Worm (Caenorhabditis elegans) whole organism, L1 larva: Measurements from ENCODE around the gene twk-24.

ENCODE experiments used
- C04F5.9 ChIP-seq: sonication (generic microtip); optimal IDR thresholded peaks from 2 replicates; lab custom pipeline; 2016; ENCODE audit warnings: missing genetic modification characterization, missing compliant biosample characterization
- ama-1 ChIP-seq: fragments of 150-350 bp; optimal IDR thresholded peaks from 2 replicates; lab custom pipeline; 2014
- ceh-8 ChIP-seq: fragments of 200-800 bp; sonication (Bioruptor generic); optimal IDR thresholded peaks from 2 replicates; lab custom pipeline; 2018; ENCODE audit warnings: mild to moderate bottlenecking, missing genetic modification characterization, moderate library complexity, missing compliant biosample characterization
- ceh-82 ChIP-seq, 3 experiments: fragments of 150-350 bp in 1 of 3; sonication (generic microtip) in 2 of 3; optimal IDR thresholded peaks; 2 replicates each; lab custom pipeline; 2014 to 2017; ENCODE audit warnings: missing biosample characterization in 3 of 3, missing genetic modification characterization in 3 of 3
- ceh-88 ChIP-seq: fragments of 200-800 bp; sonication (Bioruptor generic); IDR thresholded peaks from 2 replicates; pipeline ENCODE4 v1.3.6; 2022; ENCODE audit warnings: missing genetic modification characterization, missing compliant biosample characterization
- ces-1 ChIP-seq: fragments of 150-350 bp; optimal IDR thresholded peaks from 2 replicates; lab custom pipeline; 2014; ENCODE audit warnings: missing biosample characterization, missing genetic modification reagents, missing genetic modification characterization
- dpl-1 ChIP-seq, 3 experiments: fragments of 150-350 bp in 2 of 3; sonication (generic microtip) in 1 of 3; optimal IDR thresholded peaks; 2 replicates each; lab custom pipeline; 2014 to 2017; ENCODE audit warnings: missing biosample characterization in 3 of 3, missing genetic modification characterization in 3 of 3, missing genetic modification reagents in 3 of 3
- dsc-1 ChIP-seq: sonication (generic microtip); optimal IDR thresholded peaks from 2 replicates; lab custom pipeline; 2016; ENCODE audit warnings: mild to moderate bottlenecking, missing genetic modification characterization, missing compliant biosample characterization
- efl-1 ChIP-seq, 4 experiments: fragments of 150-350 bp; optimal IDR thresholded peaks in 3 of 4; peaks in 1 of 4; 1 replicate in 1 of 4; 2 replicates in 3 of 4; lab custom pipeline; 2014; ENCODE audit warnings: missing biosample characterization in 2 of 4, missing genetic modification characterization in 2 of 4, missing genetic modification reagents in 2 of 4
- efl-3 ChIP-seq: fragments of 200-800 bp; sonication (Bioruptor generic); optimal IDR thresholded peaks from 2 replicates; lab custom pipeline; 2018; ENCODE audit warnings: mild to moderate bottlenecking, missing genetic modification characterization, missing compliant biosample characterization
- egl-13 ChIP-seq: sonication (generic microtip); optimal IDR thresholded peaks from 2 replicates; lab custom pipeline; 2016; ENCODE audit warnings: missing genotype, missing genetic modification reagents, missing genetic modification characterization, missing compliant biosample characterization
- egl-27 ChIP-seq, 2 experiments: fragments of 150-350 bp in 1 of 2; sonication (generic microtip); optimal IDR thresholded peaks; 3 replicates each; lab custom pipeline; 2017 to 2018; ENCODE audit warnings: missing biosample characterization in 2 of 2, missing genetic modification characterization in 2 of 2, missing genetic modification reagents in 2 of 2
- elt-2 ChIP-seq: sonication (generic microtip); optimal IDR thresholded peaks from 2 replicates; lab custom pipeline; 2016; ENCODE audit warnings: missing genetic modification characterization, mild to moderate bottlenecking, inconsistent platforms, missing compliant biosample characterization, missing genetic modification reagents
- elt-3 ChIP-seq, 6 experiments: fragments of 150-350 bp in 1 of 6; sonication (generic microtip); optimal IDR thresholded peaks; 2 replicates each; lab custom pipeline; 2017 to 2018; ENCODE audit warnings: missing biosample characterization in 6 of 6, missing genetic modification characterization in 6 of 6, inconsistent platforms in 1 of 6
- ets-5 ChIP-seq: fragments of 200-800 bp; sonication (Bioruptor generic); IDR thresholded peaks from 2 replicates; pipeline ENCODE4 v1.3.6; 2022; ENCODE audit warnings: missing genetic modification characterization, missing compliant biosample characterization
- fkh-4 ChIP-seq: sonication (generic microtip); optimal IDR thresholded peaks from 2 replicates; lab custom pipeline; 2016; ENCODE audit warnings: missing compliant biosample characterization, missing genetic modification characterization, borderline replicate concordance
- hlh-17 ChIP-seq: fragments of 200-800 bp; sonication (Bioruptor generic); optimal IDR thresholded peaks from 2 replicates; lab custom pipeline; 2018; ENCODE audit warnings: missing genetic modification characterization, mild to moderate bottlenecking, missing compliant biosample characterization, moderate library complexity, borderline replicate concordance
- hlh-4 ChIP-seq: sonication (generic microtip); optimal IDR thresholded peaks from 2 replicates; lab custom pipeline; 2016; ENCODE audit warnings: mild to moderate bottlenecking, missing genetic modification characterization, missing compliant biosample characterization
- hpl-2 ChIP-seq: fragments of 150-350 bp; optimal IDR thresholded peaks from 2 replicates; lab custom pipeline; 2014; ENCODE audit warnings: missing biosample characterization, missing genetic modification reagents, missing genetic modification characterization
- jun-1 ChIP-seq: fragments of 150-350 bp; optimal IDR thresholded peaks from 2 replicates; lab custom pipeline; 2014; ENCODE audit warnings: missing biosample characterization, missing genetic modification reagents, missing genetic modification characterization
- lin-13 ChIP-seq: fragments of 150-350 bp; optimal IDR thresholded peaks from 2 replicates; lab custom pipeline; 2014; ENCODE audit warnings: missing biosample characterization, missing genetic modification reagents, missing genetic modification characterization
- lin-15B ChIP-seq: fragments of 150-350 bp; sonication (generic microtip); optimal IDR thresholded peaks from 3 replicates; lab custom pipeline; 2014; ENCODE audit warnings: missing biosample characterization, missing genetic modification characterization
- lin-35 ChIP-seq, 2 experiments: fragments of 150-350 bp; optimal IDR thresholded peaks; 2 replicates each; lab custom pipeline; 2014; ENCODE audit warnings: missing biosample characterization in 2 of 2, missing genetic modification characterization in 2 of 2, missing genetic modification reagents in 2 of 2
- lir-3 ChIP-seq: sonication (generic microtip); optimal IDR thresholded peaks from 2 replicates; lab custom pipeline; 2016; ENCODE audit warnings: mild to moderate bottlenecking, missing genetic modification characterization, moderate library complexity, missing compliant biosample characterization; ENCODE audit not compliant: poor library complexity
- lsy-2 ChIP-seq, 2 experiments: fragments of 150-350 bp; optimal IDR thresholded peaks; 2 replicates each; lab custom pipeline; 2014; ENCODE audit warnings: missing biosample characterization in 2 of 2, missing genetic modification characterization in 2 of 2
- mab-9 ChIP-seq: fragments of 200-800 bp; sonication (Bioruptor generic); IDR thresholded peaks from 2 replicates; pipeline ENCODE4 v1.3.6; 2022; ENCODE audit warnings: missing genetic modification reagents, missing genetic modification characterization, missing compliant biosample characterization
- mdl-1 ChIP-seq, 2 experiments: fragments of 150-350 bp; optimal IDR thresholded peaks; 2 replicates each; lab custom pipeline; 2014 to 2017; ENCODE audit warnings: missing biosample characterization in 2 of 2, missing genetic modification characterization in 2 of 2, inconsistent platforms in 1 of 2
- mep-1 ChIP-seq: fragments of 150-350 bp; optimal IDR thresholded peaks from 2 replicates; lab custom pipeline; 2014; ENCODE audit warnings: missing biosample characterization, missing genetic modification characterization
- nhr-19 ChIP-seq: fragments of 200-800 bp; sonication (Bioruptor generic); conservative IDR thresholded peaks from 2 replicates; pipeline ENCODE4 v1.3.6; 2022; ENCODE audit warnings: missing genetic modification characterization, missing compliant biosample characterization
- nhr-237 ChIP-seq: fragments of 150-350 bp; optimal IDR thresholded peaks from 2 replicates; lab custom pipeline; 2014; ENCODE audit warnings: missing biosample characterization, missing genetic modification characterization
- nhr-28 ChIP-seq: fragments of 150-350 bp; optimal IDR thresholded peaks from 2 replicates; lab custom pipeline; 2014; ENCODE audit warnings: missing biosample characterization, missing genetic modification characterization
- nhr-71 ChIP-seq: sonication (generic microtip); optimal IDR thresholded peaks from 2 replicates; lab custom pipeline; 2016; ENCODE audit warnings: mild to moderate bottlenecking, missing genetic modification characterization, moderate library complexity, missing compliant biosample characterization
- nhr-76 ChIP-seq: sonication (generic microtip); optimal IDR thresholded peaks from 2 replicates; lab custom pipeline; 2017; ENCODE audit warnings: missing biosample characterization, missing genetic modification characterization
- nhr-77 ChIP-seq: fragments of 150-350 bp; optimal IDR thresholded peaks from 2 replicates; lab custom pipeline; 2014; ENCODE audit warnings: missing biosample characterization, missing genetic modification characterization
- nhr-84 ChIP-seq: sonication (generic microtip); optimal IDR thresholded peaks from 2 replicates; lab custom pipeline; 2017; ENCODE audit warnings: missing biosample characterization, missing genetic modification characterization
- nhr-85 ChIP-seq: sonication (generic microtip); peaks from one replicate; lab custom pipeline; 2016; ENCODE audit warnings: missing genetic modification characterization, inconsistent platforms, missing compliant biosample characterization
- pax-3 ChIP-seq: fragments of 200-800 bp; sonication (Bioruptor generic); optimal IDR thresholded peaks from 2 replicates; lab custom pipeline; 2018; ENCODE audit warnings: mild to moderate bottlenecking, missing genetic modification characterization, moderate library complexity, missing compliant biosample characterization
- rnt-1 ChIP-seq: sonication (generic microtip); optimal IDR thresholded peaks from 2 replicates; lab custom pipeline; 2016; ENCODE audit warnings: mild to moderate bottlenecking, missing genetic modification characterization, moderate library complexity, missing compliant biosample characterization
- snu-23 ChIP-seq: sonication (generic microtip); optimal IDR thresholded peaks from 2 replicates; lab custom pipeline; 2016; ENCODE audit warnings: missing genetic modification characterization, missing compliant biosample characterization
- sox-4 ChIP-seq: sonication (generic microtip); optimal IDR thresholded peaks from 2 replicates; lab custom pipeline; 2016; ENCODE audit warnings: missing genetic modification characterization, missing compliant biosample characterization
- sptf-1 ChIP-seq: fragments of 150-350 bp; optimal IDR thresholded peaks from 2 replicates; lab custom pipeline; 2014; ENCODE audit warnings: missing biosample characterization, missing genetic modification characterization
- sup-37 ChIP-seq: fragments of 200-800 bp; sonication (Bioruptor generic); optimal IDR thresholded peaks from 2 replicates; lab custom pipeline; 2018; ENCODE audit warnings: mild to moderate bottlenecking, missing genetic modification characterization, missing compliant biosample characterization
- swsn-7 ChIP-seq: sonication (generic microtip); optimal IDR thresholded peaks from 2 replicates; lab custom pipeline; 2016; ENCODE audit warnings: missing genetic modification characterization, missing compliant biosample characterization
- tbx-2 ChIP-seq: sonication (generic microtip); optimal IDR thresholded peaks from 2 replicates; lab custom pipeline; 2016; ENCODE audit warnings: missing genetic modification characterization, missing compliant biosample characterization
- unc-130 ChIP-seq: fragments of 150-350 bp; optimal IDR thresholded peaks from 2 replicates; lab custom pipeline; 2017; ENCODE audit warnings: missing biosample characterization, missing genetic modification characterization, inconsistent platforms
- unc-30 ChIP-seq: sonication (generic microtip); optimal IDR thresholded peaks from 2 replicates; lab custom pipeline; 2017; ENCODE audit warnings: missing biosample characterization, missing genetic modification characterization
- unc-86 ChIP-seq: sonication (generic microtip); optimal IDR thresholded peaks from 2 replicates; lab custom pipeline; 2016; ENCODE audit warnings: missing genetic modification characterization, missing compliant biosample characterization
- unc-98 ChIP-seq: fragments of 200-800 bp; sonication (Bioruptor generic); IDR thresholded peaks from 2 replicates; pipeline ENCODE4 v1.3.6; 2022; ENCODE audit warnings: missing genetic modification characterization, missing compliant biosample characterization
- vab-15 ChIP-seq: sonication (generic microtip); optimal IDR thresholded peaks from 2 replicates; lab custom pipeline; 2017; ENCODE audit warnings: missing genotype, mild to moderate bottlenecking, missing genetic modification characterization, missing compliant biosample characterization
- ztf-11 ChIP-seq, 2 experiments: sonication (generic microtip); optimal IDR thresholded peaks; 2 replicates each; lab custom pipeline; 2016 to 2017; ENCODE audit warnings: missing genetic modification characterization in 2 of 2, missing biosample characterization in 1 of 2, missing compliant biosample characterization in 1 of 2

The twk-24 gene

DNA sequence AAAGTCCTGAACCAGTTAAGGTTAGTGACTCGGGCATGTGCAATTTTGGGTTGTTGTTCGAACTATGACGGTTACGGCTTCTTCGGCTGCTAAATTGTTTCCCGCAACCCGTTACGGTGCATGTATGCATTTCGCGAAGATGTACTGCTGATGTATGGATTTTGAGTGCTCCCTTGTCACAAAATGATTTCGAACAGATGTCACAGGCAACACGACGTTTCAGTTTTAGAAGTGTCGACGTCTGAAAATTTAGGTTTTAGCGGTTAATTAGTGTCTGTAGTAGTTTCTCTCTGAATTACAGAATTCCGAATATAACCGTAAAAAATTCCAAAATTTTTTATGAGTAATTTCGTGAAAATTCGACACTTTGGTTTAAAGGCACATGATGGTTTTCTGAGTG, 6.6 kb upstream of the twk-24 start:
- TF ChIP-seq vab-15 (no peak), dpl-1 (GFP tag; optimal IDR thresholded peaks at IDR 0.05; lab: Kevin White, UChicago) (no peak), C04F5.9 (tag; lab: Kevin White, UChicago) (no peak), elt-3 (tag; optimal IDR thresholded peaks at IDR 0.05; lab: Kevin White, UChicago) (no peak), efl-1 (optimal IDR thresholded peaks at IDR 0.05; lab: Kevin White, UChicago) (no peak), efl-1 (GFP tag; optimal IDR thresholded peaks at IDR 0.05 in 1 of 2; lab: Kevin White, UChicago) (peak in 1 of 2 experiments; percentile 57)

DNA sequence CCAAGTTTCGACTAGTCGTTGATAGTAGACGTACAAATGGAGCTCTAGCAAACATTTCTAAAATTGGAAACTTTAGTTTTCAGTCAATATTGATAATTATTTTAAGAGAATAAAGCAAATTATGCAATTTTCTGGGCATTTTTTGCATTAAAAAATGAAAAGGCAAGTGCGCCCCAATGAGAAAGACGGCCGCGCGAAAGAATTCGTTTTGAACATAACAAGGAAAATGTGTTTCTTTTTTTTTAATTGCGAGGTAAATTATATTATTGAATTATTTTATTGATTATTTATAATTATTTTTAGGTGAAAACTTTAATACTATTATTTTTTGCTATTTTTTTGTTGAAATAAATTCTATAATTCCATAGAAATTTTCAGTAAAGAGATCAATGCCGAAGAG, 2.4 kb upstream of the twk-24 start, which contains the start of the genes tsfm-1 and capg-2:
tsfm-1 (minus strand) TSS at position 57 of the 400 bp plus-strand sequence.
capg-2 (plus strand) TSS at position 379 of the 400 bp plus-strand sequence.
- TF ChIP-seq mdl-1 (tag; optimal IDR thresholded peaks at IDR 0.05; lab: Kevin White, UChicago) (no peak), hlh-4 (tag; lab: Kevin White, UChicago) (no peak), nhr-76 (tag; lab: Kevin White, UChicago) (no peak), dpl-1 (GFP tag; optimal IDR thresholded peaks at IDR 0.05; lab: Kevin White, UChicago) (peak; percentile 64 to 86 (median 70)), ztf-11 (tag; optimal IDR thresholded peaks at IDR 0.05; lab: Kevin White, UChicago) (no peak), mep-1 (tag; lab: Kevin White, UChicago) (peak; percentile 7), nhr-237 (tag; lab: Kevin White, UChicago) (no peak), fkh-4 (tag; lab: Kevin White, UChicago) (no peak), ceh-88 (GFP tag; lab: Robert Waterston, UW) (no peak), ceh-8 (no peak), nhr-84 (tag; lab: Kevin White, UChicago) (no peak), hlh-17 (GFP tag; lab: Kevin White, UChicago) (no peak), rnt-1 (tag; lab: Kevin White, UChicago) (no peak), jun-1 (tag; lab: Kevin White, UChicago) (no peak), sptf-1 (tag; lab: Kevin White, UChicago) (no peak), pax-3 (tag; lab: Kevin White, UChicago) (no peak), nhr-85 (tag; lab: Kevin White, UChicago) (peak; percentile 28), unc-30 (tag; lab: Kevin White, UChicago) (no peak), nhr-19 (no peak), vab-15 (no peak), swsn-7 (tag; lab: Kevin White, UChicago) (no peak), ets-5 (GFP tag; lab: Robert Waterston, UW) (no peak), nhr-77 (tag; lab: Kevin White, UChicago) (no peak), lir-3 (tag; lab: Kevin White, UChicago) (no peak), ces-1 (no peak), sox-4 (tag; lab: Kevin White, UChicago) (no peak), unc-86 (tag; lab: Kevin White, UChicago) (no peak), lin-13 (GFP tag; lab: Kevin White, UChicago) (no peak), elt-2 (tag; lab: Kevin White, UChicago) (no peak), lin-15B (tag; lab: Kevin White, UChicago) (peak; percentile 7), egl-13 (tag; lab: Kevin White, UChicago) (no peak), tbx-2 (tag; lab: Kevin White, UChicago) (no peak), hpl-2 (GFP tag; lab: Kevin White, UChicago) (no peak), ama-1 (no peak), lin-35 (GFP tag; optimal IDR thresholded peaks at IDR 0.05; lab: Kevin White, UChicago) (peak; percentile 58 to 84), efl-1 (optimal IDR thresholded peaks at IDR 0.05; lab: Kevin White, UChicago) (peak; percentile 27 to 69), efl-1 (GFP tag; optimal IDR thresholded peaks at IDR 0.05 in 1 of 2; lab: Kevin White, UChicago) (peak; percentile 81 to 96), ceh-82 (tag; optimal IDR thresholded peaks at IDR 0.05; lab: Kevin White, UChicago) (peak in 1 of 3 experiments; percentile 1), nhr-28 (tag; lab: Kevin White, UChicago) (no peak), unc-98 (GFP tag; lab: Robert Waterston, UW) (no peak), mab-9 (GFP tag; lab: Robert Waterston, UW) (no peak), sup-37 (GFP tag; lab: Kevin White, UChicago) (no peak), snu-23 (GFP tag; lab: Kevin White, UChicago) (no peak), dsc-1 (tag; lab: Kevin White, UChicago) (no peak), nhr-71 (tag; lab: Kevin White, UChicago) (no peak), unc-130 (tag; lab: Kevin White, UChicago) (no peak), egl-27 (tag; optimal IDR thresholded peaks at IDR 0.05; lab: Kevin White, UChicago) (no peak), lsy-2 (tag; optimal IDR thresholded peaks at IDR 0.05; lab: Kevin White, UChicago) (no peak), efl-3 (no peak)
